Worm (Caenorhabditis elegans): ENCODE measurements around the gene dlat-1.

- TF ChIP-seq nhr-6 (tag; optimal IDR thresholded peaks at IDR 0.05) (no peak), dve-1 (tag; optimal IDR thresholded peaks at IDR 0.05; ENCODE audit: insufficient read depth) (no peak), lsy-2 (tag; optimal IDR thresholded peaks at IDR 0.05) (no peak), unc-39 (tag; optimal IDR thresholded peaks at IDR 0.05) (no peak), mes-2 (tag; optimal IDR thresholded peaks at IDR 0.05; ENCODE audit: poor library complexity, severe bottlenecking) (no peak), mdl-1 (tag; optimal IDR thresholded peaks at IDR 0.05) (no peak), egl-27 (tag; optimal IDR thresholded peaks at IDR 0.05) (no peak), daf-16 (GFP tag; optimal IDR thresholded peaks at IDR 0.05) (no peak), daf-16 (tag; optimal IDR thresholded peaks at IDR 0.05) (no peak), dpl-1 (GFP tag; optimal IDR thresholded peaks at IDR 0.05) (no peak), arid-1 (GFP tag; conservative IDR thresholded peaks at IDR 0.05) (no peak), nhr-77 (tag; optimal IDR thresholded peaks at IDR 0.05) (no peak), Y5F2A.4 (GFP tag; optimal IDR thresholded peaks at IDR 0.05) (no peak)
These were observed 21.8 kb upstream of the dlat-1 start, which contains the start of gene clec-57 for ce11 chrV:14468931-14469330.

All from whole organism, L4 larva.